Fruit fly (Drosophila melanogaster) whole organism, embryonic: Measurements from ENCODE around the gene CG18258.

ENCODE experiments used
- ATbp ChIP-seq: fragments of 200-800 bp; sonication (Bioruptor generic); optimal IDR thresholded peaks from 2 replicates; lab custom pipeline; 2017; ENCODE audit warnings: missing biosample characterization, mild to moderate bottlenecking, missing genetic modification characterization, missing genetic modification reagents
- Abd-B ChIP-seq: fragments of 200-800 bp; sonication (Bioruptor generic); optimal IDR thresholded peaks from 2 replicates; lab custom pipeline; 2018; ENCODE audit warnings: missing biosample characterization, mild to moderate bottlenecking, missing genetic modification characterization, moderate library complexity
- Aef1 ChIP-seq: fragments of 200-800 bp; sonication (Bioruptor generic); IDR thresholded peaks from 3 replicates; pipeline ENCODE4 v1.3.6; 2022; ENCODE audit warnings: missing biosample characterization, missing genetic modification characterization
- Antp ChIP-seq: fragments of 200-800 bp; sonication (Bioruptor generic); optimal IDR thresholded peaks from 3 replicates; lab custom pipeline; 2016; ENCODE audit warnings: missing biosample characterization, missing genetic modification characterization
- Awh ChIP-seq: fragments of 200-800 bp; sonication (Bioruptor generic); IDR thresholded peaks from 2 replicates; pipeline ENCODE4, ENCODE4 v1.3.6; 2022; ENCODE audit warnings: missing biosample characterization, missing genetic modification characterization
- B-H2 ChIP-seq: fragments of 200-800 bp; sonication (Bioruptor generic); optimal IDR thresholded peaks from 2 replicates; lab custom pipeline; 2018; ENCODE audit warnings: missing biosample characterization, mild to moderate bottlenecking, missing genetic modification characterization
- C15 ChIP-seq: fragments of 200-800 bp; sonication (Bioruptor generic); IDR thresholded peaks from 3 replicates; pipeline ENCODE4 v1.3.6; 2022; ENCODE audit warnings: missing biosample characterization, missing genetic modification characterization
- CG10147 ChIP-seq: fragments of 200-800 bp; sonication (Bioruptor generic); optimal IDR thresholded peaks from 2 replicates; lab custom pipeline; 2019; ENCODE audit warnings: missing biosample characterization, mild to moderate bottlenecking, missing genetic modification characterization, moderate library complexity
- CG10267 ChIP-seq: fragments of 200-800 bp; sonication (Bioruptor generic); optimal IDR thresholded peaks from 2 replicates; lab custom pipeline; 2018; ENCODE audit warnings: missing biosample characterization, mild to moderate bottlenecking, missing genetic modification characterization, moderate library complexity
- CG11398 ChIP-seq: fragments of 200-800 bp; sonication (Bioruptor generic); optimal IDR thresholded peaks from 2 replicates; lab custom pipeline; 2016; ENCODE audit warnings: missing biosample characterization, missing genetic modification characterization
- CG12391 ChIP-seq: fragments of 200-800 bp; sonication (Bioruptor generic); optimal IDR thresholded peaks from 3 replicates; lab custom pipeline; 2018; ENCODE audit warnings: missing biosample characterization, mild to moderate bottlenecking, missing genetic modification characterization, moderate library complexity
- CG12659 ChIP-seq: fragments of 200-800 bp; sonication (Bioruptor generic); optimal IDR thresholded peaks from 3 replicates; lab custom pipeline; 2017; ENCODE audit warnings: mild to moderate bottlenecking, missing biosample characterization, missing genetic modification reagents, missing genetic modification characterization
- CG1529 ChIP-seq: fragments of 200-800 bp; sonication (Bioruptor generic); optimal IDR thresholded peaks from 3 replicates; lab custom pipeline; 2018; ENCODE audit warnings: missing biosample characterization, missing genetic modification characterization
- CG15696 ChIP-seq: fragments of 200-800 bp; sonication (Bioruptor generic); optimal IDR thresholded peaks from 2 replicates; lab custom pipeline; 2019; ENCODE audit warnings: missing biosample characterization, mild to moderate bottlenecking, missing genetic modification characterization, moderate library complexity
- CG17186 ChIP-seq: fragments of 200-800 bp; sonication (Bioruptor generic); optimal IDR thresholded peaks from 3 replicates; lab custom pipeline; 2017; ENCODE audit warnings: missing biosample characterization, missing genetic modification reagents, missing genetic modification characterization
- CG2678 ChIP-seq: fragments of 200-800 bp; sonication (Bioruptor generic); optimal IDR thresholded peaks from 3 replicates; lab custom pipeline; 2019; ENCODE audit warnings: missing biosample characterization, mild to moderate bottlenecking, missing genetic modification characterization, moderate library complexity
- CG4707 ChIP-seq: fragments of 200-800 bp; sonication (Bioruptor generic); optimal IDR thresholded peaks from 2 replicates; lab custom pipeline; 2018; ENCODE audit warnings: missing biosample characterization, mild to moderate bottlenecking, missing genetic modification characterization, moderate library complexity
- CG4854 ChIP-seq: fragments of 200-800 bp; sonication (Bioruptor generic); optimal IDR thresholded peaks from 2 replicates; lab custom pipeline; 2016; ENCODE audit warnings: missing biosample characterization, missing genetic modification characterization, inconsistent platforms
- CG5953 ChIP-seq: fragments of 200-800 bp; sonication (Bioruptor generic); IDR thresholded peaks from 2 replicates; pipeline ENCODE4 v1.3.6; 2022; ENCODE audit warnings: missing biosample characterization, missing genetic modification characterization
- CG8924 ChIP-seq: fragments of 200-800 bp; optimal IDR thresholded peaks from 3 replicates; lab custom pipeline; 2019; ENCODE audit warnings: missing biosample characterization, mild to moderate bottlenecking, missing genetic modification characterization, moderate library complexity
- CG9817 ChIP-seq: fragments of 200-800 bp; sonication (Bioruptor generic); optimal IDR thresholded peaks from 2 replicates; lab custom pipeline; 2018; ENCODE audit warnings: missing biosample characterization, mild to moderate bottlenecking, missing genetic modification characterization, moderate library complexity
- CG9932 ChIP-seq: fragments of 200-800 bp; sonication (Bioruptor generic); IDR thresholded peaks from 2 replicates; pipeline ENCODE4 v1.3.6; 2022; ENCODE audit warnings: missing biosample characterization, missing genetic modification characterization
- CTCF ChIP-seq: fragments of 200-800 bp; sonication (Bioruptor generic); optimal IDR thresholded peaks from 2 replicates; lab custom pipeline; 2017; ENCODE audit warnings: missing biosample characterization, mild to moderate bottlenecking, missing genetic modification characterization, moderate library complexity
- D19B ChIP-seq: fragments of 200-800 bp; sonication (Bioruptor generic); optimal IDR thresholded peaks from 2 replicates; lab custom pipeline; 2017; ENCODE audit warnings: missing biosample characterization, mild to moderate bottlenecking, missing genetic modification characterization
- Dip2 ChIP-seq: fragments of 200-800 bp; sonication (Bioruptor generic); IDR thresholded peaks from 2 replicates; pipeline ENCODE4 v1.3.6; 2022; ENCODE audit warnings: missing biosample characterization, missing genetic modification characterization
- Drgx ChIP-seq: fragments of 200-800 bp; sonication (Bioruptor generic); IDR thresholded peaks from 2 replicates; pipeline ENCODE4 v1.3.6; 2022; ENCODE audit warnings: missing biosample characterization, missing genetic modification characterization
- Lpt ChIP-seq: fragments of >200 bp; optimal IDR thresholded peaks from 2 replicates; lab custom pipeline; 2018; ENCODE audit warnings: missing biosample characterization, missing genetic modification characterization
- NK7.1 ChIP-seq: fragments of 200-800 bp; sonication (Bioruptor generic); optimal IDR thresholded peaks from 3 replicates; lab custom pipeline; 2016; ENCODE audit warnings: missing biosample characterization, missing genetic modification characterization
- Nf-YC ChIP-seq: fragments of 200-800 bp; optimal IDR thresholded peaks from 3 replicates; lab custom pipeline; 2019; ENCODE audit warnings: missing biosample characterization, mild to moderate bottlenecking, missing genetic modification characterization, moderate library complexity
- Sin3A ChIP-seq: fragments of >200 bp; optimal IDR thresholded peaks from 2 replicates; lab custom pipeline; 2018
- Xrp1 ChIP-seq: fragments of 200-800 bp; sonication (Bioruptor generic); IDR thresholded peaks from 2 replicates; pipeline ENCODE4 v1.3.6; 2022; ENCODE audit warnings: missing biosample characterization, missing genetic modification characterization
- YL-1 ChIP-seq: fragments of 200-800 bp; sonication (Bioruptor generic); optimal IDR thresholded peaks from 3 replicates; lab custom pipeline; 2017; ENCODE audit warnings: missing biosample characterization, mild to moderate bottlenecking, missing genetic modification characterization
- caup ChIP-seq: fragments of 200-800 bp; sonication (Bioruptor generic); optimal IDR thresholded peaks from 3 replicates; lab custom pipeline; 2017; ENCODE audit warnings: missing biosample characterization, mild to moderate bottlenecking, missing genetic modification characterization, moderate library complexity; ENCODE audit not compliant: severe bottlenecking
- danr ChIP-seq: fragments of 200-800 bp; sonication (Bioruptor generic); IDR thresholded peaks from 2 replicates; pipeline ENCODE4 v1.3.6; 2022; ENCODE audit warnings: missing biosample characterization, missing genetic modification characterization
- ewg ChIP-seq: fragments of 200-800 bp; sonication (Bioruptor generic); optimal IDR thresholded peaks from 3 replicates; lab custom pipeline; 2017; ENCODE audit warnings: mild to moderate bottlenecking, missing biosample characterization, missing genetic modification reagents, missing genetic modification characterization
- fd64A ChIP-seq: fragments of 200-800 bp; sonication (Bioruptor generic); optimal IDR thresholded peaks from 3 replicates; lab custom pipeline; 2018; ENCODE audit warnings: missing biosample characterization, mild to moderate bottlenecking, missing genetic modification characterization
- ftz-f1 ChIP-seq: fragments of 200-800 bp; sonication (Bioruptor generic); optimal IDR thresholded peaks from 2 replicates; lab custom pipeline; 2016; ENCODE audit warnings: missing biosample characterization, missing genetic modification characterization
- gem ChIP-seq: fragments of 200-800 bp; sonication (Bioruptor generic); optimal IDR thresholded peaks from 2 replicates; lab custom pipeline; 2019; ENCODE audit warnings: missing biosample characterization, mild to moderate bottlenecking, missing genetic modification characterization, moderate library complexity
- ham ChIP-seq: fragments of 200-800 bp; sonication (Bioruptor generic); IDR thresholded peaks from 2 replicates; pipeline ENCODE4 v1.3.6; 2022; ENCODE audit warnings: missing biosample characterization, missing genetic modification characterization
- hb ChIP-seq: fragments of 200-800 bp; sonication (Bioruptor generic); IDR thresholded peaks from 3 replicates; pipeline ENCODE4 v1.3.6; 2022; ENCODE audit warnings: missing biosample characterization, missing genetic modification characterization; ENCODE audit not compliant: partially characterized antibody
- inv ChIP-seq: fragments of 200-800 bp; sonication (Bioruptor generic); IDR thresholded peaks from 2 replicates; pipeline ENCODE4 v1.3.6; 2022; ENCODE audit warnings: missing biosample characterization, missing genetic modification characterization; ENCODE audit not compliant: partially characterized antibody
- jumu ChIP-seq: fragments of 200-800 bp; sonication (Bioruptor generic); optimal IDR thresholded peaks from 3 replicates; lab custom pipeline; 2016; ENCODE audit warnings: missing biosample characterization, missing genetic modification characterization
- kah ChIP-seq: fragments of 200-800 bp; sonication (Bioruptor generic); optimal IDR thresholded peaks from 2 replicates; lab custom pipeline; 2018; ENCODE audit warnings: missing biosample characterization, mild to moderate bottlenecking, missing genetic modification characterization
- nom ChIP-seq: fragments of 200-800 bp; sonication (Bioruptor generic); optimal IDR thresholded peaks from 2 replicates; lab custom pipeline; 2017; ENCODE audit warnings: missing biosample characterization, missing genetic modification characterization, mild to moderate bottlenecking, moderate library complexity, missing genetic modification reagents
- otp ChIP-seq: fragments of 200-800 bp; sonication (Bioruptor generic); IDR thresholded peaks from 3 replicates; pipeline ENCODE4, ENCODE4 v1.3.6; 2022; ENCODE audit warnings: missing biosample characterization, missing genetic modification characterization
- pan ChIP-seq, 4 experiments: fragments of >200 bp in 3 of 4; fragments of 200-800 bp in 1 of 4; sonication (Bioruptor generic) in 1 of 4; optimal IDR thresholded peaks in 3 of 4; IDR thresholded peaks in 1 of 4; 2 replicates each; pipeline versions ENCODE4 v1.3.6 to Lab custom; 2017 to 2022; ENCODE audit warnings: missing biosample characterization in 2 of 4, missing genetic modification characterization in 2 of 4, mixed read lengths in 1 of 4
- peb ChIP-seq: fragments of 200-800 bp; sonication (Bioruptor generic); IDR thresholded peaks from 2 replicates; pipeline ENCODE4 v1.3.6; 2022; ENCODE audit warnings: missing biosample characterization, missing genetic modification characterization
- phol ChIP-seq: fragments of 200-800 bp; sonication (Bioruptor generic); optimal IDR thresholded peaks from 3 replicates; lab custom pipeline; 2018; ENCODE audit warnings: missing biosample characterization, mild to moderate bottlenecking, missing genetic modification characterization, moderate library complexity
- pita ChIP-seq: fragments of 200-800 bp; sonication (Bioruptor generic); optimal IDR thresholded peaks from 2 replicates; lab custom pipeline; 2017; ENCODE audit warnings: missing biosample characterization, mild to moderate bottlenecking, missing genetic modification characterization
- unpg ChIP-seq: fragments of 200-800 bp; sonication (Bioruptor generic); optimal IDR thresholded peaks from 3 replicates; lab custom pipeline; 2018; ENCODE audit warnings: missing biosample characterization, mild to moderate bottlenecking, missing genetic modification characterization, moderate library complexity
- zfh1 ChIP-seq: fragments of 200-800 bp; sonication (Bioruptor generic); IDR thresholded peaks from 3 replicates; pipeline ENCODE4 v1.3.6; 2022; ENCODE audit warnings: missing biosample characterization, missing genetic modification characterization

The CG18258 gene

dm6 chrX:17178484-17178921 is 33.6 kb upstream of the CG18258 start (continued):
- peak; percentile 100 for TF ChIP-seq Xrp1
- TF ChIP-seq CG11398 (GFP tag; lab: Kevin White, UChicago), result peak; percentile 33
- TF ChIP-seq pan (optimal IDR thresholded peaks at IDR 0.05; lab: Kevin White, UChicago), result no peak
- TF ChIP-seq pan (GFP tag; optimal IDR thresholded peaks at IDR 0.05 in 1 of 2, IDR thresholded peaks at IDR 0.05 in 1 of 2), result peak in 1 of 2 experiments; percentile 99
- peak; percentile 94 for TF ChIP-seq fd64A
- TF ChIP-seq YL-1, result no peak
- TF ChIP-seq CG17186 (GFP tag; lab: Kevin White, UChicago), result peak; percentile 81
- peak; percentile 96 for TF ChIP-seq caup
- TF ChIP-seq CG9932 (GFP tag; lab: Robert Waterston, UW), result peak; percentile 73
- TF ChIP-seq hb (GFP tag; lab: Robert Waterston, UW), result no peak
- no peak for TF ChIP-seq unpg
- peak; percentile 83 for TF ChIP-seq D19B (GFP tag; lab: Kevin White, UChicago)
- no peak for TF ChIP-seq Sin3A (lab: Kevin White, UChicago)
- TF ChIP-seq Aef1 (GFP tag; lab: Robert Waterston, UW), result peak; percentile 97
- peak; percentile 83 for TF ChIP-seq Antp (GFP tag; lab: Kevin White, UChicago)
- TF ChIP-seq NK7.1 (GFP tag; lab: Kevin White, UChicago), result peak; percentile 96
- peak; percentile 74 for TF ChIP-seq ftz-f1 (GFP tag; lab: Kevin White, UChicago)
- no peak for TF ChIP-seq CG5953
- TF ChIP-seq CG8924 (tag; lab: Kevin White, UChicago), result peak; percentile 96
- TF ChIP-seq C15, result peak; percentile 96
- peak; percentile 97 for TF ChIP-seq CG15696
- peak; percentile 39 for TF ChIP-seq CG12659 (GFP tag; lab: Kevin White, UChicago)
- TF ChIP-seq inv (GFP tag; lab: Robert Waterston, UW), result no peak
- peak; percentile 90 for TF ChIP-seq jumu (GFP tag; lab: Kevin White, UChicago)
- TF ChIP-seq pita (GFP tag; lab: Kevin White, UChicago), result no peak
- no peak for TF ChIP-seq Lpt
- TF ChIP-seq phol (tag; lab: Kevin White, UChicago), result peak; percentile 97
- TF ChIP-seq CG10267 (tag; lab: Kevin White, UChicago), result peak; percentile 96
- no peak for TF ChIP-seq ATbp (GFP tag; lab: Kevin White, UChicago)
- peak; percentile 99 for TF ChIP-seq zfh1
- TF ChIP-seq CG12391 (tag; lab: Kevin White, UChicago), result no peak
- TF ChIP-seq peb, result peak; percentile 98
- peak; percentile 99 for TF ChIP-seq Drgx
- TF ChIP-seq ham, result no peak
- TF ChIP-seq B-H2 (GFP tag; lab: Kevin White, UChicago), result peak; percentile 56
- peak; percentile 78 for TF ChIP-seq Dip2 (GFP tag; lab: Robert Waterston, UW)
- TF ChIP-seq nom (GFP tag; lab: Kevin White, UChicago), result peak; percentile 94
- peak; percentile 98 for TF ChIP-seq CG2678
- peak; percentile 62 for TF ChIP-seq CTCF
- TF ChIP-seq CG1529 (GFP tag; lab: Kevin White, UChicago), result no peak
- no peak for TF ChIP-seq ewg (GFP tag; lab: Kevin White, UChicago)
- TF ChIP-seq Awh (GFP tag; lab: Robert Waterston, UW), result peak; percentile 99
- peak; percentile 93 for TF ChIP-seq Nf-YC (tag; lab: Kevin White, UChicago)
- no peak for TF ChIP-seq CG4707
- TF ChIP-seq otp (GFP tag; lab: Robert Waterston, UW), result peak; percentile 92
- TF ChIP-seq danr, result peak; percentile 98
- peak; percentile 93 for TF ChIP-seq kah
- TF ChIP-seq Abd-B (GFP tag; lab: Kevin White, UChicago), result no peak
- TF ChIP-seq CG10147 (GFP tag; lab: Kevin White, UChicago), result peak; percentile 96
- no peak for TF ChIP-seq CG9817 (tag; lab: Kevin White, UChicago)
- no peak for TF ChIP-seq gem (tag; lab: Kevin White, UChicago)
- TF ChIP-seq CG4854 (GFP tag; lab: Kevin White, UChicago), result peak; percentile 91
